Worm (Caenorhabditis elegans) whole organism, midembryonic: ENCODE measurements around the gene C34C6.10.

Source experiments
- T22C8.4 ChIP-seq: fragments of 200-800 bp; sonication (Bioruptor generic); IDR thresholded peaks from 2 replicates; pipeline ENCODE4 v1.3.6; 2022; ENCODE audit warnings: missing genetic modification characterization, missing compliant biosample characterization
- cog-1 ChIP-seq: sonication (generic microtip); optimal IDR thresholded peaks from 2 replicates; lab custom pipeline; 2016; ENCODE audit warnings: missing genetic modification characterization, missing compliant biosample characterization
- flt-1 ChIP-seq: fragments of 200-800 bp; sonication (Bioruptor generic); IDR thresholded peaks from 2 replicates; pipeline ENCODE4 v1.3.6; 2022; ENCODE audit warnings: missing genetic modification characterization, missing compliant biosample characterization
- klf-2 ChIP-seq: fragments of 200-800 bp; sonication (Bioruptor generic); conservative IDR thresholded peaks from 2 replicates; pipeline ENCODE4 v1.3.6; 2022; ENCODE audit warnings: missing genetic modification reagents, missing genetic modification characterization, missing compliant biosample characterization
- med-1 ChIP-seq: sonication (generic microtip); optimal IDR thresholded peaks from 2 replicates; lab custom pipeline; 2017; ENCODE audit warnings: missing genetic modification characterization, mild to moderate bottlenecking, missing compliant biosample characterization, antibody characterized with exemption, missing genetic modification reagents; ENCODE audit not compliant: insufficient read depth
- ref-1 ChIP-seq: fragments of 200-800 bp; sonication (Bioruptor generic); conservative IDR thresholded peaks from 2 replicates; pipeline ENCODE4 v1.3.6; 2022; ENCODE audit warnings: missing genetic modification reagents, missing genetic modification characterization, missing compliant biosample characterization
- tab-1 ChIP-seq: fragments of 200-800 bp; sonication (Bioruptor generic); IDR thresholded peaks from 2 replicates; pipeline ENCODE4 v1.3.6; 2022; ENCODE audit warnings: missing genetic modification characterization, missing compliant biosample characterization
- ztf-23 ChIP-seq: fragments of 200-800 bp; sonication (Bioruptor generic); IDR thresholded peaks from 2 replicates; pipeline ENCODE4 v1.3.6; 2022; ENCODE audit warnings: missing genetic modification reagents, missing genetic modification characterization, missing compliant biosample characterization

- TF ChIP-seq tab-1 (GFP tag; lab: Robert Waterston, UW) (no peak), T22C8.4 (no peak), flt-1 (GFP tag; lab: Robert Waterston, UW) (no peak), med-1 (no peak), ref-1 (GFP tag; lab: Robert Waterston, UW) (no peak), cog-1 (tag; lab: Kevin White, UChicago) (no peak), klf-2 (no peak), ztf-23 (no peak)
Observed at ce11 chrII:8738244-8738643, 42.6 kb upstream of the C34C6.10 start.
